Worm (Caenorhabditis elegans) whole organism, L4 larva: Measurements from ENCODE around the gene nas-32.

Source experiments
- fos-1 ChIP-seq: fragments of 150-350 bp; optimal IDR thresholded peaks from 2 replicates; lab custom pipeline; 2014; ENCODE audit warnings: missing biosample characterization, missing genetic modification characterization
- madf-9 ChIP-seq: fragments of 200-800 bp; sonication (Bioruptor generic); conservative IDR thresholded peaks from 2 replicates; pipeline ENCODE4 v1.3.6; 2022; ENCODE audit warnings: missing genetic modification reagents, missing genetic modification characterization, missing compliant biosample characterization
- unc-39 ChIP-seq: sonication (generic microtip); optimal IDR thresholded peaks from 2 replicates; lab custom pipeline; 2017; ENCODE audit warnings: missing biosample characterization, missing genetic modification characterization
- unc-62 ChIP-seq, 3 experiments: fragments of 150-350 bp in 1 of 3; sonication (generic microtip); optimal IDR thresholded peaks in 2 of 3; peaks in 1 of 3; 1 replicate in 1 of 3; 2 replicates in 2 of 3; lab custom pipeline; 2014 to 2017; ENCODE audit warnings: missing biosample characterization in 3 of 3, missing genetic modification characterization in 3 of 3, missing genetic modification reagents in 3 of 3, missing genotype in 1 of 3

DNA sequence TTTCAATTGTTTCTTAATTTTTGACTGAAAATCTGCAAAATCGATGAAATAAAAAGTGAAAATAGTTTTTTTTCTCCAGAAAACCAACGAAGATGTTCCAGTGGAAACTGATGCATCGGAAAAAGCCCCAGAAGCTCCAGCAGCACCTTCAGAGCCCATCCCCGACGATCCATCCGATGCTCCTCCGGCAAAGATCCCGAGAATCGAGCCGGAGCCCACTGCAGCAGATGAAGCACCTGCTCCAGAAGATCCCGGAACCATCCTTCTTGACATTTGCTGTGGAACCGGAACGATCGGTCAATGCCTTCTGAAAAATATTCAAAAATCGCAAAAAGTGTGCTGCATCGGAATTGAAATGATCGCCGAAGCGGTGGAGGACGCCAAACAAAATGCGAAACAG is 9.7 kb upstream of the nas-32 start:
- TF ChIP-seq fos-1 (tag; lab: Kevin White, UChicago): no peak
- no peak for TF ChIP-seq unc-62 (GFP tag; optimal IDR thresholded peaks at IDR 0.05 in 1 of 2; lab: Kevin White, UChicago)
- no peak for TF ChIP-seq unc-62 (tag; optimal IDR thresholded peaks at IDR 0.05; lab: Kevin White, UChicago)
- TF ChIP-seq unc-39 (tag; lab: Kevin White, UChicago): no peak
- no peak for TF ChIP-seq madf-9 (GFP tag; lab: Robert Waterston, UW)
